Fruit fly (Drosophila melanogaster): ENCODE measurements around the gene SLIRP2.

The SLIRP2 gene

dm6 chr3R:8659200-8659897, 8.5 kb downstream of the SLIRP2 start (continued):
- TF ChIP-seq Med (GFP tag) (peak; percentile 75), slou (GFP tag; optimal IDR thresholded peaks at IDR 0.05) (peak; percentile 32), row (GFP tag; IDR thresholded peaks at IDR 0.05) (peak; percentile 82), jing (GFP tag; optimal IDR thresholded peaks at IDR 0.05) (no peak), ham (GFP tag; IDR thresholded peaks at IDR 0.05) (no peak), pros (GFP tag; optimal IDR thresholded peaks at IDR 0.05) (peak; percentile 34), CG15073 (GFP tag; optimal IDR thresholded peaks at IDR 0.05) (no peak), sima (GFP tag; optimal IDR thresholded peaks at IDR 0.05) (no peak), Aef1 (GFP tag; IDR thresholded peaks at IDR 0.05) (no peak), gfzf (GFP tag; optimal IDR thresholded peaks at IDR 0.05) (no peak), CG11247 (GFP tag; IDR thresholded peaks at IDR 0.05) (no peak), disco-r (GFP tag; optimal IDR thresholded peaks at IDR 0.05) (peak; percentile 31), HmgD (GFP tag; optimal IDR thresholded peaks at IDR 0.05) (peak; percentile 1), CG17612 (GFP tag; IDR thresholded peaks at IDR 0.05) (peak; percentile 53; the same call in 1 of the 2 replicates), CG8388 (GFP tag; optimal IDR thresholded peaks at IDR 0.05) (peak; percentile 31), gce (GFP tag; IDR thresholded peaks at IDR 0.05) (peak; percentile 55; the same call in 1 of the 3 replicates), her (GFP tag; optimal IDR thresholded peaks at IDR 0.05) (peak; percentile 52), bsh (GFP tag; optimal IDR thresholded peaks at IDR 0.05) (peak in 1 of 2 experiments; percentile 61), H2.0 (GFP tag; IDR thresholded peaks at IDR 0.05) (no peak), eve (GFP tag; optimal IDR thresholded peaks at IDR 0.05) (no peak), CG6689 (GFP tag; IDR thresholded peaks at IDR 0.05) (peak; percentile 69), CG2129 (GFP tag; IDR thresholded peaks at IDR 0.05; ENCODE audit: partially characterized antibody) (no peak), fd64A (GFP tag; optimal IDR thresholded peaks at IDR 0.05) (peak; percentile 29), CG18476 (GFP tag; optimal IDR thresholded peaks at IDR 0.05) (peak; percentile 13), Hmx (GFP tag; optimal IDR thresholded peaks at IDR 0.05) (no peak), CG34422 (GFP tag; IDR thresholded peaks at IDR 0.05) (peak; percentile 73; the same call in 2 of the 3 replicates), CG10462 (GFP tag; optimal IDR thresholded peaks at IDR 0.05) (no peak), CG14667 (GFP tag; IDR thresholded peaks at IDR 0.05) (peak; percentile 27; the same call in 1 of the 2 replicates), Usf (GFP tag; optimal IDR thresholded peaks at IDR 0.05) (peak; percentile 19), crol (GFP tag; IDR thresholded peaks at IDR 0.05) (no peak), trem (tag; optimal IDR thresholded peaks at IDR 0.05) (no peak), fd3F (GFP tag; optimal IDR thresholded peaks at IDR 0.05) (peak; percentile 60), unc-4 (GFP tag; IDR thresholded peaks at IDR 0.05; ENCODE audit: partially characterized antibody) (no peak), Eip74EF (GFP tag; optimal IDR thresholded peaks at IDR 0.05) (peak in 1 of 2 experiments; percentile 32), gcm2 (GFP tag; optimal IDR thresholded peaks at IDR 0.05) (no peak), pb (GFP tag; optimal IDR thresholded peaks at IDR 0.05) (no peak), CG16779 (GFP tag; IDR thresholded peaks at IDR 0.05) (0 out of 2 replicates have a peak, but pooled peaks have one; percentile 61), CG6791 (GFP tag; IDR thresholded peaks at IDR 0.05; ENCODE audit: partially characterized antibody) (no peak), CG18764 (GFP tag; optimal IDR thresholded peaks at IDR 0.05) (peak; percentile 26), CG11093 (GFP tag; IDR thresholded peaks at IDR 0.05) (no peak), CG11560 (tag; IDR thresholded peaks at IDR 0.05) (no peak), CG13424 (tag; optimal IDR thresholded peaks at IDR 0.05) (peak; percentile 67), CrebB (tag; optimal IDR thresholded peaks at IDR 0.05) (no peak), Adf1 (GFP tag; IDR thresholded peaks at IDR 0.05) (peak; percentile 42; the same call in 1 of the 2 replicates), vfl (GFP tag; optimal IDR thresholded peaks at IDR 0.05) (no peak), BtbVII (GFP tag; optimal IDR thresholded peaks at IDR 0.05) (no peak), Oaz (GFP tag; IDR thresholded peaks at IDR 0.05) (no peak), cato (GFP tag; optimal IDR thresholded peaks at IDR 0.05; ENCODE audit: borderline replicate concordance) (no peak), CG1529 (GFP tag; optimal IDR thresholded peaks at IDR 0.05) (no peak), Fer2 (tag; optimal IDR thresholded peaks at IDR 0.05) (no peak)

Data from whole organism, embryonic.